Worm (Caenorhabditis elegans) whole organism, L4/young adult: Measurements from ENCODE around the gene nsy-1.

Experiments used
- dao-5 ChIP-seq: sonication (generic microtip); optimal IDR thresholded peaks from 2 replicates; lab custom pipeline; 2016; ENCODE audit warnings: missing genotype, missing genetic modification characterization, moderate library complexity, missing compliant biosample characterization
- him-1 ChIP-seq: sonication (generic microtip); optimal IDR thresholded peaks from 2 replicates; lab custom pipeline; 2016; ENCODE audit warnings: missing genotype, missing genetic modification reagents, missing genetic modification characterization, missing compliant biosample characterization

ce11 chrII:5055129-5055666 is 32.6 kb downstream of the nsy-1 start, which contains the start of the genes ify-1 and rpl-22:
- TF ChIP-seq him-1 (tag; lab: Kevin White, UChicago): peak; percentile 76
- no peak for TF ChIP-seq dao-5
